Comparison of ENCODE assay signal across 1 fruit fly cellular context in the genomic region with DNA sequence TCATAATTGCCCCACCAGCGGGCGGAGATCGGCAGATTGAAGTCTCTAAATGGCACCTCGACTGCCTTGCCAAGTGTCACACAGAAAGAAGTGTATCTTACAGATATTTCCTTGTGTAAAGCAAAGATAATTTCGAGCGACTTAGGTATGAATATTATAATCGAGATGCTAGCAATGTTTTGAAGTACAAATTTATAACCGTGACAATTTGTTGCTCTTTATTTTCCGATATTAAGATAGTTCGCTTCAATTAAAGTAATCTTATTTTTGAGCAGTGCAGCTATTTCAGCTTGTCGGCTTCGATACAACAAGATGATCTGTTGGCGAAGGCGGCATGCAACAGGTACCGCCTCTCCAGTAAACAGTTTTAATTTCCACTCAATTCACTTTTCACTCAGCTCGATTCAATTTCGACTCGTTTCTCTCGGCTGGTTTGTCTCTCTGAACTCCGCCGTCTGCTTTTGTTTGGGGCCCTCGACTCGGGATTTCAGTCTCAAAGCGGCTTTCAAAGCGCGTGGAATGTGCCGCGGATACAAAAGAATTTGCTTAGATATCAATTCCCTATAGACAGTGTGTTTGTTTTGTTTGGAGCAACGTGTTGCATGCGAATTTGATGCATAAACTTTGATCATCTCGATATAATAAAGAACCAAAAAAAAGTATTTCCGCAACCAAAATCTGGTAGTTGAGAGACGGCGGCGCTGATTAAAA.
TF ChIP-seq lines count a peak whose summit lies in the region.

No protein-coding gene starts in this region.

TF ChIP-seq in whole organism, embryonic, 481 proteins besides CTCF, POLR2A, EP300 and RAD21 (continued from another document):
- TF ChIP-seq CG6689 (GFP tag; IDR thresholded peaks at IDR 0.05; lab: Robert Waterston, UW) (0 out of 2 replicates have a peak, but pooled peaks have one; percentile 26), CG14710 (tag; optimal IDR thresholded peaks at IDR 0.05; lab: Kevin White, UChicago) (peak; percentile 22), HLH3B (GFP tag; IDR thresholded peaks at IDR 0.05; lab: Robert Waterston, UW) (peak; percentile 44; the same call in 1 of the 2 replicates), CG42726 (GFP tag; IDR thresholded peaks at IDR 0.05; lab: Robert Waterston, UW; ENCODE audit: partially characterized antibody) (0 out of 2 replicates have a peak, but pooled peaks have one; percentile 12), H2.0 (GFP tag; IDR thresholded peaks at IDR 0.05; lab: Robert Waterston, UW) (no peak), z (GFP tag; IDR thresholded peaks at IDR 0.05; lab: Robert Waterston, UW) (peak; percentile 96), tin (GFP tag; optimal IDR thresholded peaks at IDR 0.05; lab: Kevin White, UChicago) (peak; percentile 12), CG17186 (GFP tag; optimal IDR thresholded peaks at IDR 0.05; lab: Kevin White, UChicago) (no peak), kay (GFP tag; optimal IDR thresholded peaks at IDR 0.05; lab: Kevin White, UChicago) (no peak), CG10462 (GFP tag; optimal IDR thresholded peaks at IDR 0.05; lab: Kevin White, UChicago) (no peak), tgo (GFP tag; IDR thresholded peaks at IDR 0.05; lab: Robert Waterston, UW) (0 out of 3 replicates have a peak, but pooled peaks have one; percentile 34), gfzf (GFP tag; optimal IDR thresholded peaks at IDR 0.05; lab: Kevin White, UChicago) (no peak), CG17359 (tag; optimal IDR thresholded peaks at IDR 0.05; lab: Kevin White, UChicago) (peak; percentile 54), sna (GFP tag; IDR thresholded peaks at IDR 0.05; lab: Robert Waterston, UW; ENCODE audit: partially characterized antibody) (no peak), zf30C (GFP tag; optimal IDR thresholded peaks at IDR 0.05; lab: Kevin White, UChicago) (no peak), Jarid2 (GFP tag; optimal IDR thresholded peaks at IDR 0.05; lab: Kevin White, UChicago) (peak; percentile 70), Xrp1 (GFP tag; IDR thresholded peaks at IDR 0.05; lab: Robert Waterston, UW) (peak; percentile 42; the same call in 1 of the 2 replicates), Ravus (GFP tag; IDR thresholded peaks at IDR 0.05; lab: Robert Waterston, UW) (no peak), dmrt99B (tag; optimal IDR thresholded peaks at IDR 0.05; lab: Kevin White, UChicago) (peak; percentile 65), CG10979 (tag; optimal IDR thresholded peaks at IDR 0.05; lab: Kevin White, UChicago) (peak; percentile 63), Atf6 (GFP tag; IDR thresholded peaks at IDR 0.05; lab: Robert Waterston, UW) (no peak), kah (GFP tag; optimal IDR thresholded peaks at IDR 0.05; lab: Kevin White, UChicago) (peak; percentile 10), Ada2b (GFP tag; IDR thresholded peaks at IDR 0.05; lab: Robert Waterston, UW) (peak; percentile 42; the same call in 1 of the 2 replicates), usp (GFP tag; optimal IDR thresholded peaks at IDR 0.05; lab: Kevin White, UChicago) (no peak), CG7928 (GFP tag; optimal IDR thresholded peaks at IDR 0.05; lab: Kevin White, UChicago) (no peak), Mrtf (GFP tag; IDR thresholded peaks at IDR 0.05; lab: Robert Waterston, UW) (0 out of 3 replicates have a peak, but pooled peaks have one; percentile 21), unpg (GFP tag; optimal IDR thresholded peaks at IDR 0.05; lab: Kevin White, UChicago) (peak; percentile 10), CG11504 (tag; optimal IDR thresholded peaks at IDR 0.05; lab: Kevin White, UChicago) (peak; percentile 68), prd (optimal IDR thresholded peaks at IDR 0.05; lab: Kevin White, UChicago) (no peak), prd (GFP tag; IDR thresholded peaks at IDR 0.05; lab: Robert Waterston, UW) (0 out of 3 replicates have a peak, but pooled peaks have one; percentile 6), CG15269 (tag; optimal IDR thresholded peaks at IDR 0.05; lab: Kevin White, UChicago) (peak; percentile 38), Lpt (GFP tag; optimal IDR thresholded peaks at IDR 0.05; lab: Kevin White, UChicago) (no peak), CG2712 (tag; optimal IDR thresholded peaks at IDR 0.05; lab: Kevin White, UChicago) (peak; percentile 53)
